Worm (Caenorhabditis elegans) whole organism, late embryonic: Measurements from ENCODE around the gene exc-14.
A peak's percentile ranks its signal among the peaks of the same experiment; 100 is the strongest.

Experiments
- C08G9.2 ChIP-seq: sonication (generic microtip); optimal IDR thresholded peaks from 2 replicates; lab custom pipeline; 2016; ENCODE audit warnings: mild to moderate bottlenecking, missing genetic modification characterization, moderate library complexity, missing compliant biosample characterization
- F13H6.1 ChIP-seq: sonication (generic microtip); optimal IDR thresholded peaks from 2 replicates; lab custom pipeline; 2016; ENCODE audit warnings: missing genetic modification characterization, missing compliant biosample characterization
- K09A11.1 ChIP-seq: sonication (generic microtip); optimal IDR thresholded peaks from 2 replicates; lab custom pipeline; 2017; ENCODE audit warnings: antibody characterized with exemption, mild to moderate bottlenecking, missing genetic modification characterization, missing compliant biosample characterization; ENCODE audit not compliant: insufficient read depth
- T23F11.4 ChIP-seq: fragments of 200-800 bp; sonication (Bioruptor generic); optimal IDR thresholded peaks from 2 replicates; lab custom pipeline; 2018; ENCODE audit warnings: mild to moderate bottlenecking, missing genetic modification characterization, missing compliant biosample characterization
- Y22D7AL.16 ChIP-seq: sonication (generic microtip); optimal IDR thresholded peaks from 2 replicates; lab custom pipeline; 2016; ENCODE audit warnings: missing genetic modification characterization, missing compliant biosample characterization
- ahr-1 ChIP-seq: sonication (generic microtip); optimal IDR thresholded peaks from 2 replicates; lab custom pipeline; 2016; ENCODE audit warnings: missing genetic modification characterization, missing compliant biosample characterization
- ama-1 ChIP-seq: fragments of 150-350 bp; optimal IDR thresholded peaks from 2 replicates; lab custom pipeline; 2014
- ceh-14 ChIP-seq: sonication (generic microtip); optimal IDR thresholded peaks from 2 replicates; lab custom pipeline; 2016; ENCODE audit warnings: missing genotype, missing genetic modification characterization, missing compliant biosample characterization
- ceh-19 ChIP-seq: fragments of 200-800 bp; sonication (Bioruptor generic); optimal IDR thresholded peaks from 2 replicates; lab custom pipeline; 2018; ENCODE audit warnings: mild to moderate bottlenecking, missing genetic modification characterization, missing compliant biosample characterization
- ceh-30 ChIP-seq: fragments of 150-350 bp; optimal IDR thresholded peaks from 2 replicates; lab custom pipeline; 2014; ENCODE audit warnings: missing biosample characterization, missing genetic modification characterization
- ceh-34 ChIP-seq: sonication (generic microtip); optimal IDR thresholded peaks from 2 replicates; lab custom pipeline; 2016; ENCODE audit warnings: mild to moderate bottlenecking, missing genetic modification characterization, missing compliant biosample characterization
- ceh-45 ChIP-seq: fragments of 200-800 bp; sonication (Bioruptor generic); IDR thresholded peaks from 2 replicates; pipeline ENCODE4 v1.3.6; 2022; ENCODE audit warnings: missing genetic modification reagents, missing genetic modification characterization, missing compliant biosample characterization
- che-1 ChIP-seq: sonication (generic microtip); optimal IDR thresholded peaks from 2 replicates; lab custom pipeline; 2016; ENCODE audit warnings: mild to moderate bottlenecking, missing genetic modification characterization, missing compliant biosample characterization
- dmd-4 ChIP-seq: sonication (generic microtip); optimal IDR thresholded peaks from 2 replicates; lab custom pipeline; 2016; ENCODE audit warnings: borderline replicate concordance, missing genetic modification characterization, missing compliant biosample characterization
- elt-4 ChIP-seq: sonication (generic microtip); optimal IDR thresholded peaks from 2 replicates; lab custom pipeline; 2016; ENCODE audit warnings: missing genetic modification characterization, missing compliant biosample characterization
- ets-4 ChIP-seq: sonication (generic microtip); optimal IDR thresholded peaks from 2 replicates; lab custom pipeline; 2016; ENCODE audit warnings: missing genetic modification characterization, missing compliant biosample characterization
- fkh-10 ChIP-seq: fragments of 150-350 bp; optimal IDR thresholded peaks from 2 replicates; lab custom pipeline; 2014; ENCODE audit warnings: missing biosample characterization, missing genetic modification reagents, missing genetic modification characterization
- gmeb-2 ChIP-seq: sonication (generic microtip); optimal IDR thresholded peaks from 2 replicates; lab custom pipeline; 2016; ENCODE audit warnings: missing genetic modification characterization, inconsistent platforms, missing compliant biosample characterization
- hlh-15 ChIP-seq: sonication (generic microtip); optimal IDR thresholded peaks from 2 replicates; lab custom pipeline; 2016; ENCODE audit warnings: missing genetic modification characterization, missing compliant biosample characterization
- hlh-6 ChIP-seq: sonication (generic microtip); optimal IDR thresholded peaks from 2 replicates; lab custom pipeline; 2016; ENCODE audit warnings: missing genotype, missing genetic modification characterization, missing compliant biosample characterization
- hlh-8 ChIP-seq: sonication (generic microtip); optimal IDR thresholded peaks from 2 replicates; lab custom pipeline; 2016; ENCODE audit warnings: missing genotype, missing genetic modification characterization, missing compliant biosample characterization
- lim-6 ChIP-seq: sonication (generic microtip); optimal IDR thresholded peaks from 2 replicates; lab custom pipeline; 2016; ENCODE audit warnings: missing genetic modification characterization, missing compliant biosample characterization
- lin-11 ChIP-seq: fragments of 200-800 bp; sonication (Bioruptor generic); optimal IDR thresholded peaks from 2 replicates; lab custom pipeline; 2018; ENCODE audit warnings: mild to moderate bottlenecking, missing genetic modification characterization, missing compliant biosample characterization
- nfya-1 ChIP-seq: sonication (generic microtip); optimal IDR thresholded peaks from 2 replicates; lab custom pipeline; 2017; ENCODE audit warnings: missing genetic modification characterization, mild to moderate bottlenecking, missing compliant biosample characterization, antibody characterized with exemption, moderate library complexity
- odd-2 ChIP-seq: sonication (generic microtip); optimal IDR thresholded peaks from 2 replicates; lab custom pipeline; 2017; ENCODE audit warnings: antibody characterized with exemption, mild to moderate bottlenecking, missing genetic modification characterization, missing compliant biosample characterization
- pag-3 ChIP-seq: sonication (generic microtip); optimal IDR thresholded peaks from 2 replicates; lab custom pipeline; 2016; ENCODE audit warnings: missing compliant biosample characterization, missing genetic modification characterization, borderline replicate concordance
- pat-9 ChIP-seq: fragments of 200-800 bp; sonication (Bioruptor generic); optimal IDR thresholded peaks from 2 replicates; lab custom pipeline; 2018; ENCODE audit warnings: mild to moderate bottlenecking, missing genetic modification characterization, moderate library complexity, missing compliant biosample characterization
- pax-1 ChIP-seq: fragments of 150-350 bp; optimal IDR thresholded peaks from 2 replicates; lab custom pipeline; 2014; ENCODE audit warnings: missing biosample characterization, missing genetic modification characterization
- pqm-1 ChIP-seq: sonication (generic microtip); optimal IDR thresholded peaks from 2 replicates; lab custom pipeline; 2016; ENCODE audit warnings: missing genetic modification characterization, missing compliant biosample characterization
- pros-1 ChIP-seq: fragments of 150-350 bp; optimal IDR thresholded peaks from 2 replicates; lab custom pipeline; 2014; ENCODE audit warnings: missing biosample characterization, missing genetic modification reagents, missing genetic modification characterization
- ref-2 ChIP-seq: sonication (generic microtip); optimal IDR thresholded peaks from 2 replicates; lab custom pipeline; 2016; ENCODE audit warnings: missing genetic modification characterization, missing compliant biosample characterization
- sdc-2 ChIP-seq: sonication (generic microtip); optimal IDR thresholded peaks from 2 replicates; lab custom pipeline; 2016; ENCODE audit warnings: missing genotype, missing genetic modification characterization, missing compliant biosample characterization
- sox-4 ChIP-seq: sonication (generic microtip); optimal IDR thresholded peaks from 2 replicates; lab custom pipeline; 2017; ENCODE audit warnings: mild to moderate bottlenecking, missing genetic modification characterization, inconsistent platforms, missing compliant biosample characterization
- tbx-2 ChIP-seq: sonication (generic microtip); optimal IDR thresholded peaks from 2 replicates; lab custom pipeline; 2016; ENCODE audit warnings: missing genetic modification characterization, missing compliant biosample characterization
- unc-42 ChIP-seq: sonication (generic microtip); optimal IDR thresholded peaks from 2 replicates; lab custom pipeline; 2016; ENCODE audit warnings: missing genotype, missing genetic modification characterization, missing compliant biosample characterization
- unc-55 ChIP-seq: sonication (generic microtip); optimal IDR thresholded peaks from 2 replicates; lab custom pipeline; 2017; ENCODE audit warnings: missing biosample characterization, missing genetic modification reagents, missing genetic modification characterization

exc-14 gene

DNA sequence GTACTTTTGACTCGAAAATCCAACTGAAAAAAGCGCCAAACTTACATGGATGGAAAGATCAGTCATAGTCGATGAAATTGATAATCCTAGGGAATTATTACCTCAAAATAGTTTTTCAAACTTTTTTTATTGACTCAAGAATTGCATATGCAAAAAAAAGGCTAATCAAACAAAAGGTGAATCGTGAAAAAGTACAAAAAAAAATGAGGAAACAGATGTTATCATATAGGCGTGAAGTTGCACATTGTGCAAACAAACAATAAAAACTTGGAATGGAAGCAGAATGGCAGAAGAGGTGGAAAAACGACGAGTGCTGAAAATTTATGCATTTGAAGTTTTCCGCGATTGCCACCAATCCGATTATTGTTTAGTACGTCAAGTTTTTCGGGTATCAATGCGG is at the start of gene exc-14:
Gene exc-14, minus strand, starts transcription at position 101 of the 400 bp plus-strand sequence.
- TF ChIP-seq sdc-2 (no peak), ahr-1 (no peak), F13H6.1 (tag; lab: Kevin White, UChicago) (no peak), pax-1 (tag; lab: Kevin White, UChicago) (no peak), pqm-1 (tag; lab: Kevin White, UChicago) (no peak), dmd-4 (tag; lab: Kevin White, UChicago) (no peak), tbx-2 (tag; lab: Kevin White, UChicago) (no peak), ceh-14 (tag; lab: Kevin White, UChicago) (no peak), ama-1 (no peak), odd-2 (tag; lab: Kevin White, UChicago) (no peak), hlh-6 (no peak), T23F11.4 (GFP tag; lab: Kevin White, UChicago) (no peak), ceh-19 (GFP tag; lab: Kevin White, UChicago) (no peak), nfya-1 (no peak), unc-55 (no peak), fkh-10 (GFP tag; lab: Kevin White, UChicago) (no peak), hlh-15 (tag; lab: Kevin White, UChicago) (no peak), sox-4 (tag; lab: Kevin White, UChicago) (no peak), lim-6 (tag; lab: Kevin White, UChicago) (no peak), ceh-34 (no peak)

- TF ChIP-seq unc-42 (tag; lab: Kevin White, UChicago), result peak; percentile 1
- no peak for TF ChIP-seq che-1 (tag; lab: Kevin White, UChicago)
These were observed 44.4 kb upstream of the exc-14 start for ce11 chrV:5090386-5090785.

DNA sequence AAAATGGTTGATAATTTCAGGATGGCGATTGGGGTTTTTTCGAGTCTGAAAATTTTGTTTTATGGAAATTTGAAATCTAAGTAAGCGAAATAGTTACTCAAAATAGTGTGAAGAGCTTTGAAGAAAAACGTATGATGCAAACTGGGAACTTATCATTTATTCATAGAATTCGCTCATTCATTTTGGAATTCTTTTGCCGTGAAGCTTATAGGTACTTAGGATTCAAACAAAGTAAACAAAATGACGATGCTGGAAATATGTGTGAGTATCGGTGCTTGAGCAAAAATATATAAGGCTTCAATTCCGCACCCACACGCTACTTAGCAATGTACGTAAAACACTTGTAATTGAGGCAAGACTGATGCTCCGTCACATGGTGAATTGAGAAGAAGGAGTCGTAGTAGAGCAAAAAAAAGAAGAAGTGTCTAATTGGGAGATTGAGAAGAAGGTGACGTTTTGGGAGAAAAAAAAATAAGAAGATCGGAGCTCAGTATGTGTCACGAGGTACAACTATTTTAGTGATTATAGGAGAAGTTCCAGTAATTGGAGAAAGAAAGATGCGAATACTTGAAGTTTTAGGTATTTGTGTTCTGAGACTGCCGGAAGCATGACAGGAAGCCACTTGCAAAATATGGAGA is 43.6 kb upstream of the exc-14 start, which contains the start of gene glb-32:
Gene glb-32, minus strand, starts transcription at position 51 of the 638 bp plus-strand sequence.
- TF ChIP-seq elt-4 (tag; lab: Kevin White, UChicago) (no peak), ceh-30 (tag; lab: Kevin White, UChicago) (no peak), Y22D7AL.16 (tag; lab: Kevin White, UChicago) (no peak), ets-4 (tag; lab: Kevin White, UChicago) (no peak), K09A11.1 (tag; lab: Kevin White, UChicago) (no peak), pag-3 (no peak), dmd-4 (tag; lab: Kevin White, UChicago) (no peak)

ce11 chrV:5088311-5088710 is 42.3 kb upstream of the exc-14 start:
- TF ChIP-seq pros-1 (no peak), ref-2 (tag; lab: Kevin White, UChicago) (no peak), ceh-14 (tag; lab: Kevin White, UChicago) (no peak), unc-42 (tag; lab: Kevin White, UChicago) (peak; percentile 55), hlh-8 (no peak), ceh-45 (GFP tag; lab: Robert Waterston, UW) (no peak), pat-9 (tag; lab: Kevin White, UChicago) (no peak), C08G9.2 (tag; lab: Kevin White, UChicago) (no peak)
- TF ChIP-seq, all 69 proteins: peak for 1

- TF ChIP-seq lin-11 (tag; lab: Kevin White, UChicago), result no peak
- TF ChIP-seq gmeb-2, result no peak
These were observed 41.0 kb upstream of the exc-14 start, which contains the start of gene Y58A7A.5 for ce11 chrV:5086919-5087404. Y58A7A.5 (minus strand) TSS chrV:5086969.
